Fruit fly (Drosophila melanogaster): ENCODE data around the gene CG12321.

CG12321 gene

dm6 chr3R:18198518-18199118, 10.1 kb upstream of the CG12321 start (continued):
- TF ChIP-seq CG3032 (tag; optimal IDR thresholded peaks at IDR 0.05) (peak; percentile 12), dac (GFP tag; optimal IDR thresholded peaks at IDR 0.05) (no peak), CG11762 (GFP tag; optimal IDR thresholded peaks at IDR 0.05; ENCODE audit: insufficient read depth) (peak; percentile 27), CG6808 (GFP tag; optimal IDR thresholded peaks at IDR 0.05) (peak; percentile 21), Ets21C (GFP tag; optimal IDR thresholded peaks at IDR 0.05) (no peak), CG11294 (GFP tag; IDR thresholded peaks at IDR 0.05) (no peak), CG32006 (GFP tag; optimal IDR thresholded peaks at IDR 0.05) (peak; percentile 23), CG6854 (GFP tag; optimal IDR thresholded peaks at IDR 0.05) (peak; percentile 42), dsx (GFP tag; optimal IDR thresholded peaks at IDR 0.05; ENCODE audit: poor library complexity, severe bottlenecking) (peak; percentile 57), CG8632 (GFP tag; optimal IDR thresholded peaks at IDR 0.05) (peak; percentile 45)

- TF ChIP-seq CG15336 (GFP tag; IDR thresholded peaks at IDR 0.05) (no peak), eg (GFP tag; IDR thresholded peaks at IDR 0.05) (no peak), vri (GFP tag; optimal IDR thresholded peaks at IDR 0.05) (no peak), CG10631 (GFP tag; optimal IDR thresholded peaks at IDR 0.05) (no peak), CG3919 (GFP tag; optimal IDR thresholded peaks at IDR 0.05) (no peak), Sox15 (GFP tag; optimal IDR thresholded peaks at IDR 0.05) (no peak), CG6808 (GFP tag; optimal IDR thresholded peaks at IDR 0.05) (no peak), CG11902 (GFP tag; optimal IDR thresholded peaks at IDR 0.05) (no peak), Hr39 (GFP tag; optimal IDR thresholded peaks at IDR 0.05) (no peak), fkh (GFP tag; optimal IDR thresholded peaks at IDR 0.05) (no peak)
These were observed 9.3 kb upstream of the CG12321 start for dm6 chr3R:18197802-18198148.

dm6 chr3R:18196991-18197801, 8.7 kb upstream of the CG12321 start:
- peak; percentile 42 for TF ChIP-seq Eip75B (GFP tag; optimal IDR thresholded peaks at IDR 0.05)
- peak; percentile 79 for TF ChIP-seq Lpt (GFP tag; optimal IDR thresholded peaks at IDR 0.05)
- TF ChIP-seq topi (GFP tag; optimal IDR thresholded peaks at IDR 0.05): peak; percentile 54
- TF ChIP-seq CG6792 (GFP tag; optimal IDR thresholded peaks at IDR 0.05): peak; percentile 25
- peak; percentile 65 for TF ChIP-seq CG10669 (GFP tag; optimal IDR thresholded peaks at IDR 0.05)
- peak; percentile 77 for TF ChIP-seq vri (GFP tag; optimal IDR thresholded peaks at IDR 0.05)
- TF ChIP-seq CG34406 (GFP tag; optimal IDR thresholded peaks at IDR 0.05): peak; percentile 23
- no peak for TF ChIP-seq CG8119 (GFP tag; IDR thresholded peaks at IDR 0.05)
- no peak for TF ChIP-seq CG11762 (GFP tag; optimal IDR thresholded peaks at IDR 0.05; ENCODE audit: insufficient read depth)
- TF ChIP-seq Eip93F (GFP tag; optimal IDR thresholded peaks at IDR 0.05): peak; percentile 77
- peak; percentile 17 for TF ChIP-seq cyc (GFP tag; optimal IDR thresholded peaks at IDR 0.05)
- TF ChIP-seq CG6163 (GFP tag; IDR thresholded peaks at IDR 0.05): no peak
- TF ChIP-seq CG1621 (tag; optimal IDR thresholded peaks at IDR 0.05): peak; percentile 91
- TF ChIP-seq Blimp-1 (GFP tag; optimal IDR thresholded peaks at IDR 0.05): peak; percentile 11
- peak; percentile 76 for TF ChIP-seq CG3032 (tag; optimal IDR thresholded peaks at IDR 0.05)
- peak; percentile 45 for TF ChIP-seq Hr39 (GFP tag; optimal IDR thresholded peaks at IDR 0.05)
- peak; percentile 50 for TF ChIP-seq Sox102F (GFP tag; optimal IDR thresholded peaks at IDR 0.05)
- peak; percentile 95 to 96 for TF ChIP-seq ss (GFP tag; optimal IDR thresholded peaks at IDR 0.05)
- TF ChIP-seq CG11902 (GFP tag; optimal IDR thresholded peaks at IDR 0.05): peak; percentile 30
- TF ChIP-seq Ets96B (tag; optimal IDR thresholded peaks at IDR 0.05): peak; percentile 84
- peak; percentile 81 for TF ChIP-seq net (GFP tag; optimal IDR thresholded peaks at IDR 0.05)
- TF ChIP-seq dac (GFP tag; optimal IDR thresholded peaks at IDR 0.05): peak; percentile 55
- peak; percentile 86 for TF ChIP-seq dsx (GFP tag; optimal IDR thresholded peaks at IDR 0.05; ENCODE audit: poor library complexity, severe bottlenecking)
- peak; percentile 64 to 75 for TF ChIP-seq salr (GFP tag; optimal IDR thresholded peaks at IDR 0.05)
- peak; percentile 88 for TF ChIP-seq Eip78C (GFP tag)
- TF ChIP-seq Sox15 (GFP tag; optimal IDR thresholded peaks at IDR 0.05): peak; percentile 49
- TF ChIP-seq Hr38 (GFP tag; optimal IDR thresholded peaks at IDR 0.05): no peak
- peak; percentile 59 for TF ChIP-seq Sox14 (GFP tag; optimal IDR thresholded peaks at IDR 0.05)
- peak; percentile 67 for TF ChIP-seq CG32006 (GFP tag; optimal IDR thresholded peaks at IDR 0.05)
- peak; percentile 58 for TF ChIP-seq OdsH (GFP tag; optimal IDR thresholded peaks at IDR 0.05)
- peak; percentile 74 for TF ChIP-seq esn (GFP tag; optimal IDR thresholded peaks at IDR 0.05)
- TF ChIP-seq fkh (GFP tag; optimal IDR thresholded peaks at IDR 0.05): peak; percentile 17
- TF ChIP-seq pdm3 (GFP tag; optimal IDR thresholded peaks at IDR 0.05): peak; percentile 65
- TF ChIP-seq CG9139 (GFP tag; optimal IDR thresholded peaks at IDR 0.05): peak; percentile 92
- peak; percentile 62 for TF ChIP-seq Met (GFP tag; optimal IDR thresholded peaks at IDR 0.05)
